Worm (Caenorhabditis elegans) whole organism, L4/young adult: ENCODE data around the gene trr-1.

ENCODE experiments used
- W03F9.2 ChIP-seq: fragments of 150-350 bp; optimal IDR thresholded peaks from 2 replicates; lab custom pipeline; 2014; ENCODE audit warnings: missing biosample characterization, missing genetic modification characterization
- dao-5 ChIP-seq: sonication (generic microtip); optimal IDR thresholded peaks from 2 replicates; lab custom pipeline; 2016; ENCODE audit warnings: missing genotype, missing genetic modification characterization, moderate library complexity, missing compliant biosample characterization
- him-1 ChIP-seq: sonication (generic microtip); optimal IDR thresholded peaks from 2 replicates; lab custom pipeline; 2016; ENCODE audit warnings: missing genotype, missing genetic modification reagents, missing genetic modification characterization, missing compliant biosample characterization

Gene trr-1

ce11 chrII:11675877-11676473 is at the start of gene trr-1, which contains the start of gene C47D12.2:
trr-1 (minus strand) TSS chrII:11675927.
C47D12.2 (plus strand) TSS chrII:11676306.
- TF ChIP-seq him-1 (tag; lab: Kevin White, UChicago) (no peak), W03F9.2 (tag; lab: Kevin White, UChicago) (no peak), dao-5 (tag; lab: Kevin White, UChicago) (no peak)

DNA sequence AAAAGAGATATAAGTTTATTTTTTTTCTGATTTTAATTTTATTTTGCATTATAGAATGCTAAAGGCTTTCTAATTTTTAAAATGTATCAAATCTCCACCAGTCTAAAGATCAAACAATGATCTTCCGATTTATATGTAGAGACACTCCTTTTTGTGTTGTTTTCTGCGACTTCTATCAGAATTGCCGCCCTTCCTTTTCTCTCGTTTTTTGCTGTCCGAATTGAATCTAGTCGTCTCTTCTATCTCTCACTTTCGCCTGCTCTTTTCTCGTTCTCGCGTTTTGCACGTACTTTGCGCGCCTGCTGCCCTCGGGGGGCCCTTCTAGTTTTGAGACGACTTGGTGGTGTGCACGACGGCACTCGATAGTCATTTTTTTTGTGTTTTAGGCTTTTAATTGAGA is 48.6 kb upstream of the trr-1 start:
- TF ChIP-seq him-1 (tag; lab: Kevin White, UChicago) (no peak), W03F9.2 (tag; lab: Kevin White, UChicago) (no peak), dao-5 (tag; lab: Kevin White, UChicago) (no peak)

DNA sequence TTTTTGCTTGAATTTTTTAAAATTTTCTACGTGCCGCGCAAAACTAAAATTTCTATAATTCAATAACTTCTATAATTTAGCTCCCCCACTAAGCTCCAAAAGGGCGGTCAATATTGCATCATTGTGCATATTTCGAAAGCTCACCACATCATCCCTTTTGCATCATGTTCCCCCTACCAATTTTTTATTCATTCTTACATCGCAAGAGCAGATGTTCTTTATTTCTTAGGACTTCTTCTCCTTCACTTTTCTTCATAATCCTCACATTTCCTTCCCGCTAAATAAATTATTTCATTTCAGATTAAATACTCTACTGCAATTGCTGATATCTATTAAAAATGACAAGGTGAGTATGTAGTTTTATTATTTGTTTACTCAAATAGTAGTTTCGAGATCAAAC is 48.2 kb upstream of the trr-1 start, which contains the start of gene ldh-1:
Gene ldh-1, plus strand, starts transcription at position 301 of the 400 bp plus-strand sequence.
- no peak for TF ChIP-seq W03F9.2 (tag; lab: Kevin White, UChicago)
- no peak for TF ChIP-seq dao-5 (tag; lab: Kevin White, UChicago)
- TF ChIP-seq him-1 (tag; lab: Kevin White, UChicago): no peak

DNA sequence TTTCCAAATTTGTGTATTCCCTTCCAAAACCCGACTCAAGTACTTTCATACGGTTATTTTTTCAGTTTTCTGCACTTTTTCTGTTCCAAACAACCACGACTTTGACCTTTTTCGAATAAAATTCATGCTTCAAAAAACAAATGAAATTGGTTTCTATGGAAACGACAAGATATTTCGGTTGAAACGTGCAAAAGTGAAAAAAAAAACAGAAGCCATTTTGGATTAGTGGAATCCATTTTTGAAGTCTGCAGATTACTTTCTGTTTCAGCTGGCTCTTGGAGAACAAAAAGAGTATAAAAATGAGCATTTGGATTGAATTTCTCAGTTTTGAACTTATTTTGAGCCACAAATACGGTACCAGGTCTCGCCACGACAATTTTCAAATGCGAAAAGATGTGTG is 46.4 kb upstream of the trr-1 start:
- TF ChIP-seq dao-5 (tag; lab: Kevin White, UChicago): no peak
- no peak for TF ChIP-seq him-1 (tag; lab: Kevin White, UChicago)
- no peak for TF ChIP-seq W03F9.2 (tag; lab: Kevin White, UChicago)

- TF ChIP-seq dao-5 (tag; lab: Kevin White, UChicago) (no peak), him-1 (tag; lab: Kevin White, UChicago) (no peak), W03F9.2 (tag; lab: Kevin White, UChicago) (no peak)
Observed at ce11 chrII:11721604-11722003, 45.9 kb upstream of the trr-1 start.

- no peak for TF ChIP-seq him-1 (tag; lab: Kevin White, UChicago)
- TF ChIP-seq W03F9.2 (tag; lab: Kevin White, UChicago): no peak
- no peak for TF ChIP-seq dao-5 (tag; lab: Kevin White, UChicago)
Observed at ce11 chrII:11720819-11721218, 45.1 kb upstream of the trr-1 start.

DNA sequence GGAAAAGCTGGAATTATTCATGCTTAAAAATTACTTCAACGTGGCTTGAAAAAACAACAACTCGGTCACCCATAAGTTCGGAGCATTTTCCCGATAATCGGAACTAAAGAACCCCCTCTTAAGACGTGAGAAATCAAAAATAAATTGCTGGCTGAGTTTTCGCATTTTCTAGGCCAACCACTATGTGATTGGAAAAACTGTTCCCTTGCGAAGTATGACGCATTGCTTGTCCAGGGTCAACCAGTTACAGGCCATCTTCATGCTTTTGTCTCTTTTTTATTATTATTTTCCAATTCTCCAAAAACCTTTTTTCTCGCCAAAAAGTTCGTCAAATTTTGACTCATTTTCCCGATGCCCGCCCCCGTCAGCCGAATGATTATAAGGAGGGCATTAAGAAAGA is 44.4 kb upstream of the trr-1 start, which contains the start of gene F13D12.3:
Gene F13D12.3, plus strand, starts transcription at position 301 of the 400 bp plus-strand sequence.
- TF ChIP-seq him-1 (tag; lab: Kevin White, UChicago): no peak
- TF ChIP-seq dao-5 (tag; lab: Kevin White, UChicago): no peak
- no peak for TF ChIP-seq W03F9.2 (tag; lab: Kevin White, UChicago)

DNA sequence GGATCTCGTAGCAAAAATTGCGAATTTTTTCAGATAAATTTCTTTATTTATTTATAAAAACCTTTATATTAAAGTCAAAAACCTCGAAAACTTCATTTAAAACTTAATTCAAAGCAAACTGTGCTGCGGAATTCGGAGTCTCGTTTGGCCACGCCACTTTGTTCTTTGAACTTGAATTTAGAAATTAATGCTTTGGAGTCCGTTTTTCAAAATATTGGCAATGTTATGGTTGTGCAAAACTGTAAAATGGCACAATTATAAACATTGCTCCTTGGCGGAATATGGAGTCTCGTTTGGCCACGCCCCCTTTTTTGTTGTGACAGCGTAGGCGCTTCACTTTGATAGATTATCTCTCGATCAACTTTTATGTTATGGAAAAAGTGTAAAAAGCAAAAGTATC is 43.8 kb upstream of the trr-1 start:
- TF ChIP-seq W03F9.2 (tag; lab: Kevin White, UChicago) (no peak), him-1 (tag; lab: Kevin White, UChicago) (no peak), dao-5 (tag; lab: Kevin White, UChicago) (no peak)

- TF ChIP-seq him-1 (tag; lab: Kevin White, UChicago) (no peak), W03F9.2 (tag; lab: Kevin White, UChicago) (no peak), dao-5 (tag; lab: Kevin White, UChicago) (no peak)
Observed at ce11 chrII:11714728-11715127, 39.0 kb upstream of the trr-1 start.

- TF ChIP-seq dao-5 (tag; lab: Kevin White, UChicago) (no peak), him-1 (tag; lab: Kevin White, UChicago) (no peak), W03F9.2 (tag; lab: Kevin White, UChicago) (no peak)
Observed at ce11 chrII:11713569-11713968, 37.8 kb upstream of the trr-1 start, which contains the start of gene F13D12.10. F13D12.10 (plus strand) TSS chrII:11713799.

DNA sequence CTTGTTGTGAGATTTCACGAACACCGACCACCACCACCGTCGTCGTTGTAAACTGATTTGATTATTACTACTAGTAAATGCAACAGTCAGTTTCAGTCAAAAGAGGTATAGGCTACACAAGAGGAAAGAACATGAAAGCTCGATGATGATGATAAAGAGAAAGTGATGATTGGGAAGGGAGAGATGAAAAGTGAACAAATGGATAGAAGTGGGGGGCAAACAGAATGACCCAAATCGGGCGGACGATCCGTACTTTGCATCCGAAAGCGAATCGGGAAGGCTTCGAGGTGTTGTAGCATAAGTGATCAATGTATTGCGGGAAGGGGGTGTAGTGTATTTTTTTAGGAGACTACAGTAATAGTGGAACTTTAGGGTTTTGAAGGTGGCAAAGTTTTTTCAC is 35.0 kb upstream of the trr-1 start:
- TF ChIP-seq him-1 (tag; lab: Kevin White, UChicago): no peak
- no peak for TF ChIP-seq dao-5 (tag; lab: Kevin White, UChicago)
- TF ChIP-seq W03F9.2 (tag; lab: Kevin White, UChicago): no peak

- TF ChIP-seq him-1 (tag; lab: Kevin White, UChicago) (no peak), dao-5 (tag; lab: Kevin White, UChicago) (no peak), W03F9.2 (tag; lab: Kevin White, UChicago) (no peak)
Observed at ce11 chrII:11709464-11709863, 33.7 kb upstream of the trr-1 start, which contains the start of gene fcmt-1. fcmt-1 (minus strand) TSS chrII:11709564.

DNA sequence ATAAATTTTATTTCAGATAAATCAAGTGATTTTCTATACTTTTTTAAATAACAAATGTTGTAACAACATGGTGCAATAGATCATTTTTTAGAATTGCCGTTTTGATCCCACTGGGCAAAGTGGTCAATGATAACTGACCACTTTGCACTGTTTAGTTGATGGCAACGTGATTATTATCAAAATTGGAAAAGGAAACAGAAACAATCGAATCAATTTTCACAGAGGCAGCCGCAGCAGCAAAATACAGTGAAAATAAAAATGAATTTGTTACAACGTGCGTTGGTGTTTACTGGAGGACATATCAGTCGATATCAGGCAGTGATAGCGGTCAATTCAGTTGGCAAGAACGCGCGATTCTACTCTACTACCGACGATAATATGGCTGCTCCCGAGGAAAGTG is 30.1 kb upstream of the trr-1 start, which contains the start of gene VF13D12L.3:
Gene VF13D12L.3, plus strand, starts transcription at position 223 of the 400 bp plus-strand sequence.
- TF ChIP-seq him-1 (tag; lab: Kevin White, UChicago): no peak
- no peak for TF ChIP-seq W03F9.2 (tag; lab: Kevin White, UChicago)
- TF ChIP-seq dao-5 (tag; lab: Kevin White, UChicago): no peak

- TF ChIP-seq W03F9.2 (tag; lab: Kevin White, UChicago): no peak
- no peak for TF ChIP-seq him-1 (tag; lab: Kevin White, UChicago)
- no peak for TF ChIP-seq dao-5 (tag; lab: Kevin White, UChicago)
Observed at ce11 chrII:11700635-11701034, 24.9 kb upstream of the trr-1 start.
